Worm (Caenorhabditis elegans): ENCODE results near the gene R08E5.4.
A peak's percentile ranks its signal among the peaks of the same experiment; 100 is the strongest.

The R08E5.4 gene

ce11 chrV:3768270-3768669, at the start of gene R08E5.4:
TSS of gene R08E5.4 (plus strand) at chrV:3768570.
- TF ChIP-seq nhr-23 (tag; optimal IDR thresholded peaks at IDR 0.05) (no peak), mdl-1 (tag; optimal IDR thresholded peaks at IDR 0.05) (no peak), ama-1 (optimal IDR thresholded peaks at IDR 0.05) (no peak), zag-1 (tag; optimal IDR thresholded peaks at IDR 0.05) (no peak), ZK546.5 (tag; optimal IDR thresholded peaks at IDR 0.05) (no peak), daf-12 (tag; optimal IDR thresholded peaks at IDR 0.05) (no peak), nhr-28 (tag; optimal IDR thresholded peaks at IDR 0.05) (no peak), lsy-12 (tag; optimal IDR thresholded peaks at IDR 0.05) (no peak), hmg-11 (tag; optimal IDR thresholded peaks at IDR 0.05) (no peak), nfya-1 (tag; optimal IDR thresholded peaks at IDR 0.05; ENCODE audit: insufficient read depth) (no peak), ceh-9 (tag; optimal IDR thresholded peaks at IDR 0.05) (no peak), nhr-25 (tag; optimal IDR thresholded peaks at IDR 0.05) (no peak), skn-1 (tag; optimal IDR thresholded peaks at IDR 0.05) (no peak), mml-1 (tag; optimal IDR thresholded peaks at IDR 0.05) (no peak), R02D3.7 (tag; optimal IDR thresholded peaks at IDR 0.05) (no peak), fkh-10 (GFP tag; optimal IDR thresholded peaks at IDR 0.05) (no peak), ceh-28 (tag; optimal IDR thresholded peaks at IDR 0.05) (no peak), elt-1 (tag; optimal IDR thresholded peaks at IDR 0.05) (no peak), pha-4 (tag; optimal IDR thresholded peaks at IDR 0.05) (no peak), jun-1 (tag; optimal IDR thresholded peaks at IDR 0.05) (no peak)

- no peak for TF ChIP-seq mml-1 (tag; optimal IDR thresholded peaks at IDR 0.05)
- TF ChIP-seq nhr-23 (tag; optimal IDR thresholded peaks at IDR 0.05), result no peak
- no peak for TF ChIP-seq mdl-1 (tag; optimal IDR thresholded peaks at IDR 0.05)
- no peak for TF ChIP-seq jun-1 (tag; optimal IDR thresholded peaks at IDR 0.05)
- no peak for TF ChIP-seq nhr-76 (tag; optimal IDR thresholded peaks at IDR 0.05)
- no peak for TF ChIP-seq unc-62 (GFP tag; optimal IDR thresholded peaks at IDR 0.05)
- TF ChIP-seq nhr-237 (tag; optimal IDR thresholded peaks at IDR 0.05), result no peak
- no peak for TF ChIP-seq skn-1 (tag; optimal IDR thresholded peaks at IDR 0.05)
- TF ChIP-seq ztf-11 (tag; optimal IDR thresholded peaks at IDR 0.05), result no peak
- no peak for TF ChIP-seq nhr-67 (tag; optimal IDR thresholded peaks at IDR 0.05)
- TF ChIP-seq egl-27 (tag; optimal IDR thresholded peaks at IDR 0.05), result no peak
- TF ChIP-seq eor-1 (tag; optimal IDR thresholded peaks at IDR 0.05), result no peak
- TF ChIP-seq nhr-43 (tag; optimal IDR thresholded peaks at IDR 0.05; ENCODE audit: poor library complexity, severe bottlenecking), result no peak
- TF ChIP-seq nhr-77 (tag; optimal IDR thresholded peaks at IDR 0.05), result no peak
Observed at ce11 chrV:3724772-3725171, 43.6 kb upstream of the R08E5.4 start, which contains the start of gene str-30. TSS of gene str-30 (plus strand) at chrV:3725072.

ce11 chrV:3738409-3738808, 30.0 kb upstream of the R08E5.4 start:
- TF ChIP-seq nhr-77 (tag; optimal IDR thresholded peaks at IDR 0.05) (no peak), unc-62 (GFP tag; optimal IDR thresholded peaks at IDR 0.05) (no peak), elt-2 (tag; optimal IDR thresholded peaks at IDR 0.05) (no peak), R02D3.7 (tag; optimal IDR thresholded peaks at IDR 0.05) (no peak), sea-2 (GFP tag; optimal IDR thresholded peaks at IDR 0.05) (no peak), tbx-2 (tag; optimal IDR thresholded peaks at IDR 0.05) (no peak), fos-1 (tag; optimal IDR thresholded peaks at IDR 0.05) (no peak), lin-15B (tag; optimal IDR thresholded peaks at IDR 0.05) (no peak), mdl-1 (tag; optimal IDR thresholded peaks at IDR 0.05) (no peak), ztf-11 (tag; optimal IDR thresholded peaks at IDR 0.05) (no peak), mml-1 (tag; optimal IDR thresholded peaks at IDR 0.05) (no peak), ceh-16 (tag; optimal IDR thresholded peaks at IDR 0.05) (no peak), pha-4 (tag; optimal IDR thresholded peaks at IDR 0.05) (no peak), hmg-11 (tag; optimal IDR thresholded peaks at IDR 0.05) (no peak), ama-1 (optimal IDR thresholded peaks at IDR 0.05) (no peak), ceh-28 (tag; optimal IDR thresholded peaks at IDR 0.05) (no peak)

- TF ChIP-seq daf-12 (tag; optimal IDR thresholded peaks at IDR 0.05) (no peak), snpc-4 (tag; optimal IDR thresholded peaks at IDR 0.05) (peak; percentile 37)
Observed at ce11 chrV:3739302-3739701, 29.1 kb upstream of the R08E5.4 start, which contains the start of gene hpo-36. TSS of gene hpo-36 (minus strand) at chrV:3739402.

ce11 chrV:3743172-3743626, 25.2 kb upstream of the R08E5.4 start, which contains the start of gene mtm-9:
TSS of gene mtm-9 (plus strand) at chrV:3743576.
- TF ChIP-seq snpc-4 (tag; optimal IDR thresholded peaks at IDR 0.05) (peak; percentile 33), lsy-12 (tag; optimal IDR thresholded peaks at IDR 0.05) (no peak), nhr-25 (tag; optimal IDR thresholded peaks at IDR 0.05) (no peak), fos-1 (tag; optimal IDR thresholded peaks at IDR 0.05) (no peak), unc-62 (GFP tag; optimal IDR thresholded peaks at IDR 0.05) (no peak), lin-15B (tag; optimal IDR thresholded peaks at IDR 0.05) (peak; percentile 53), nhr-23 (tag; optimal IDR thresholded peaks at IDR 0.05) (peak; percentile 49), lin-39 (tag; optimal IDR thresholded peaks at IDR 0.05) (no peak), sea-2 (GFP tag; optimal IDR thresholded peaks at IDR 0.05) (no peak), nhr-67 (tag; optimal IDR thresholded peaks at IDR 0.05) (no peak), skn-1 (tag; optimal IDR thresholded peaks at IDR 0.05) (peak; percentile 18), pqm-1 (tag; optimal IDR thresholded peaks at IDR 0.05) (no peak), R02D3.7 (tag; optimal IDR thresholded peaks at IDR 0.05) (peak; percentile 96), mdl-1 (tag; optimal IDR thresholded peaks at IDR 0.05) (no peak), nhr-11 (tag; optimal IDR thresholded peaks at IDR 0.05) (no peak), ceh-9 (tag; optimal IDR thresholded peaks at IDR 0.05) (no peak), nfya-1 (tag; optimal IDR thresholded peaks at IDR 0.05; ENCODE audit: insufficient read depth) (peak; percentile 62), ceh-16 (tag; optimal IDR thresholded peaks at IDR 0.05) (no peak), pha-4 (tag; optimal IDR thresholded peaks at IDR 0.05) (peak; percentile 75), ceh-28 (tag; optimal IDR thresholded peaks at IDR 0.05) (peak; percentile 43), jun-1 (tag; optimal IDR thresholded peaks at IDR 0.05) (peak; percentile 6), tbx-2 (tag; optimal IDR thresholded peaks at IDR 0.05) (no peak), ceh-82 (tag; optimal IDR thresholded peaks at IDR 0.05) (no peak), egl-27 (tag; optimal IDR thresholded peaks at IDR 0.05) (no peak), nhr-77 (tag; optimal IDR thresholded peaks at IDR 0.05) (no peak), ztf-11 (tag; optimal IDR thresholded peaks at IDR 0.05) (no peak)

Data from whole organism, L3 larva.